Worm (Caenorhabditis elegans) whole organism, early embryonic: ENCODE results near the gene alh-2.
"Not testable (repeated sequence)": the region's sequence is repeated elsewhere in the genome, so short reads cannot be mapped to it uniquely, and the experiment has no call there.

Source experiments
- ama-1 ChIP-seq: fragments of 150-350 bp; optimal IDR thresholded peaks from 2 replicates; lab custom pipeline; 2014
- flt-1 ChIP-seq: fragments of 200-800 bp; sonication (Bioruptor generic); IDR thresholded peaks from 2 replicates; pipeline ENCODE4 v1.3.6; 2022; ENCODE audit warnings: missing genetic modification characterization, missing compliant biosample characterization
- pes-1 ChIP-seq: fragments of 200-800 bp; sonication (Bioruptor generic); IDR thresholded peaks from 2 replicates; pipeline ENCODE4 v1.3.6; 2022; ENCODE audit warnings: missing genetic modification reagents, missing genetic modification characterization, missing compliant biosample characterization

- TF ChIP-seq ama-1 (lab: Kevin White, UChicago); flt-1 (GFP tag; lab: Robert Waterston, UW); pes-1: not testable (repeated sequence)
Observed at ce11 chrV:1692494-1692893, 48.5 kb downstream of the alh-2 start, which contains the start of gene Y46H3C.5.
